Worm (Caenorhabditis elegans) whole organism, midembryonic: ENCODE data around the gene Y70G10A.3.

Experiments used
- T22C8.4 ChIP-seq: fragments of 200-800 bp; sonication (Bioruptor generic); IDR thresholded peaks from 2 replicates; pipeline ENCODE4 v1.3.6; 2022; ENCODE audit warnings: missing genetic modification characterization, missing compliant biosample characterization
- cog-1 ChIP-seq: sonication (generic microtip); optimal IDR thresholded peaks from 2 replicates; lab custom pipeline; 2016; ENCODE audit warnings: missing genetic modification characterization, missing compliant biosample characterization
- flt-1 ChIP-seq: fragments of 200-800 bp; sonication (Bioruptor generic); IDR thresholded peaks from 2 replicates; pipeline ENCODE4 v1.3.6; 2022; ENCODE audit warnings: missing genetic modification characterization, missing compliant biosample characterization
- klf-2 ChIP-seq: fragments of 200-800 bp; sonication (Bioruptor generic); conservative IDR thresholded peaks from 2 replicates; pipeline ENCODE4 v1.3.6; 2022; ENCODE audit warnings: missing genetic modification reagents, missing genetic modification characterization, missing compliant biosample characterization
- med-1 ChIP-seq: sonication (generic microtip); optimal IDR thresholded peaks from 2 replicates; lab custom pipeline; 2017; ENCODE audit warnings: missing genetic modification characterization, mild to moderate bottlenecking, missing compliant biosample characterization, antibody characterized with exemption, missing genetic modification reagents; ENCODE audit not compliant: insufficient read depth
- ref-1 ChIP-seq: fragments of 200-800 bp; sonication (Bioruptor generic); conservative IDR thresholded peaks from 2 replicates; pipeline ENCODE4 v1.3.6; 2022; ENCODE audit warnings: missing genetic modification reagents, missing genetic modification characterization, missing compliant biosample characterization
- tab-1 ChIP-seq: fragments of 200-800 bp; sonication (Bioruptor generic); IDR thresholded peaks from 2 replicates; pipeline ENCODE4 v1.3.6; 2022; ENCODE audit warnings: missing genetic modification characterization, missing compliant biosample characterization
- ztf-23 ChIP-seq: fragments of 200-800 bp; sonication (Bioruptor generic); IDR thresholded peaks from 2 replicates; pipeline ENCODE4 v1.3.6; 2022; ENCODE audit warnings: missing genetic modification reagents, missing genetic modification characterization, missing compliant biosample characterization
- ztf-29 ChIP-seq: fragments of 200-800 bp; sonication (Bioruptor generic); IDR thresholded peaks from 2 replicates; pipeline ENCODE4 v1.3.6; 2022; ENCODE audit warnings: missing genetic modification reagents, missing genetic modification characterization, missing compliant biosample characterization

Gene Y70G10A.3

ce11 chrIII:10236291-10236871, 2.5 kb upstream of the Y70G10A.3 start:
- TF ChIP-seq T22C8.4 (GFP tag; lab: Robert Waterston, UW): no peak
- no peak for TF ChIP-seq cog-1 (tag; lab: Kevin White, UChicago)
- no peak for TF ChIP-seq ref-1 (GFP tag; lab: Robert Waterston, UW)
- no peak for TF ChIP-seq klf-2
- no peak for TF ChIP-seq flt-1 (GFP tag; lab: Robert Waterston, UW)
- TF ChIP-seq med-1: no peak
- no peak for TF ChIP-seq ztf-29
- no peak for TF ChIP-seq ztf-23 (GFP tag; lab: Robert Waterston, UW)
- no peak for TF ChIP-seq tab-1

ce11 chrIII:10240073-10240472, 1.2 kb downstream of the Y70G10A.3 start:
- no peak for TF ChIP-seq med-1
- no peak for TF ChIP-seq ref-1 (GFP tag; lab: Robert Waterston, UW)
- TF ChIP-seq ztf-23 (GFP tag; lab: Robert Waterston, UW): no peak
- no peak for TF ChIP-seq T22C8.4 (GFP tag; lab: Robert Waterston, UW)
- TF ChIP-seq ztf-29: no peak
- no peak for TF ChIP-seq tab-1
- no peak for TF ChIP-seq klf-2
- TF ChIP-seq flt-1 (GFP tag; lab: Robert Waterston, UW): no peak
- TF ChIP-seq cog-1 (tag; lab: Kevin White, UChicago): no peak

- TF ChIP-seq T22C8.4 (GFP tag; lab: Robert Waterston, UW) (no peak), ztf-29 (no peak), cog-1 (tag; lab: Kevin White, UChicago) (no peak), ztf-23 (GFP tag; lab: Robert Waterston, UW) (no peak), klf-2 (no peak), tab-1 (no peak), ref-1 (GFP tag; lab: Robert Waterston, UW) (no peak), flt-1 (GFP tag; lab: Robert Waterston, UW) (no peak), med-1 (no peak)
Observed at ce11 chrIII:10241332-10241829, 2.5 kb downstream of the Y70G10A.3 start.

ce11 chrIII:10244013-10244412, 5.1 kb downstream of the Y70G10A.3 start:
- TF ChIP-seq T22C8.4 (GFP tag; lab: Robert Waterston, UW): no peak
- no peak for TF ChIP-seq tab-1

ce11 chrIII:10248441-10249137, 9.7 kb downstream of the Y70G10A.3 start, which contains the start of the genes div-1 and cor-1:
Gene div-1 (minus strand): TSS chrIII:10248559.
Gene cor-1 (plus strand): TSS chrIII:10249111.
- no peak for TF ChIP-seq cog-1 (tag; lab: Kevin White, UChicago)
- 0 out of 2 replicates have a peak, but pooled peaks have one; percentile 8 for TF ChIP-seq ref-1 (GFP tag; lab: Robert Waterston, UW)

- TF ChIP-seq cog-1 (tag; lab: Kevin White, UChicago) (no peak), ztf-29 (no peak), med-1 (no peak), ztf-23 (GFP tag; lab: Robert Waterston, UW) (no peak), flt-1 (GFP tag; lab: Robert Waterston, UW) (no peak), ref-1 (GFP tag; lab: Robert Waterston, UW) (no peak), tab-1 (no peak), T22C8.4 (GFP tag; lab: Robert Waterston, UW) (no peak), klf-2 (no peak)
Observed at ce11 chrIII:10251114-10251513, 12.2 kb downstream of the Y70G10A.3 start.

ce11 chrIII:10253334-10253733, 14.4 kb downstream of the Y70G10A.3 start:
- TF ChIP-seq tab-1 (no peak), klf-2 (no peak), T22C8.4 (GFP tag; lab: Robert Waterston, UW) (no peak), flt-1 (GFP tag; lab: Robert Waterston, UW) (no peak), med-1 (no peak), cog-1 (tag; lab: Kevin White, UChicago) (no peak), ztf-23 (GFP tag; lab: Robert Waterston, UW) (no peak), ref-1 (GFP tag; lab: Robert Waterston, UW) (no peak), ztf-29 (no peak)

- TF ChIP-seq cog-1 (tag; lab: Kevin White, UChicago): no peak
Observed at ce11 chrIII:10254583-10254982, 15.7 kb downstream of the Y70G10A.3 start, which contains the start of gene R01H10.4. Gene R01H10.4 (plus strand): TSS chrIII:10254818.

ce11 chrIII:10258641-10259040, 19.7 kb downstream of the Y70G10A.3 start, which contains the start of gene rip-1:
Gene rip-1 (minus strand): TSS chrIII:10258741.
- no peak for TF ChIP-seq T22C8.4 (GFP tag; lab: Robert Waterston, UW)
- no peak for TF ChIP-seq med-1
- TF ChIP-seq ref-1 (GFP tag; lab: Robert Waterston, UW): no peak
- TF ChIP-seq klf-2: no peak
- no peak for TF ChIP-seq flt-1 (GFP tag; lab: Robert Waterston, UW)
- no peak for TF ChIP-seq ztf-23 (GFP tag; lab: Robert Waterston, UW)
- no peak for TF ChIP-seq tab-1
- TF ChIP-seq cog-1 (tag; lab: Kevin White, UChicago): no peak
- TF ChIP-seq ztf-29: no peak

- TF ChIP-seq med-1 (no peak), T22C8.4 (GFP tag; lab: Robert Waterston, UW) (no peak), flt-1 (GFP tag; lab: Robert Waterston, UW) (no peak), klf-2 (no peak), ztf-23 (GFP tag; lab: Robert Waterston, UW) (no peak), cog-1 (tag; lab: Kevin White, UChicago) (no peak), ref-1 (GFP tag; lab: Robert Waterston, UW) (no peak), ztf-29 (no peak), tab-1 (no peak)
Observed at ce11 chrIII:10261256-10261655, 22.4 kb downstream of the Y70G10A.3 start.
